Worm (Caenorhabditis elegans) whole organism, L1 larva: ENCODE data around the gene F48G7.5.

ENCODE experiments used
- C16A3.4 ChIP-seq: fragments of 150-350 bp; optimal IDR thresholded peaks from 2 replicates; lab custom pipeline; 2014; ENCODE audit warnings: missing biosample characterization, missing genetic modification characterization
- C34B4.2 ChIP-seq: sonication (generic microtip); optimal IDR thresholded peaks from 2 replicates; lab custom pipeline; 2017; ENCODE audit warnings: mild to moderate bottlenecking, missing genetic modification characterization, missing compliant biosample characterization
- blmp-1 ChIP-seq: fragments of 150-350 bp; optimal IDR thresholded peaks from 2 replicates; lab custom pipeline; 2014; ENCODE audit warnings: missing biosample characterization, missing genetic modification characterization
- ceh-88 ChIP-seq: fragments of 200-800 bp; sonication (Bioruptor generic); IDR thresholded peaks from 2 replicates; pipeline ENCODE4 v1.3.6; 2022; ENCODE audit warnings: missing genetic modification characterization, missing compliant biosample characterization
- ceh-90 ChIP-seq: sonication (generic microtip); optimal IDR thresholded peaks from 2 replicates; lab custom pipeline; 2016; ENCODE audit warnings: missing genetic modification characterization, missing compliant biosample characterization
- ces-1 ChIP-seq: fragments of 150-350 bp; optimal IDR thresholded peaks from 2 replicates; lab custom pipeline; 2014; ENCODE audit warnings: missing biosample characterization, missing genetic modification reagents, missing genetic modification characterization
- dpl-1 ChIP-seq, 3 experiments: fragments of 150-350 bp in 2 of 3; sonication (generic microtip) in 1 of 3; optimal IDR thresholded peaks; 2 replicates each; lab custom pipeline; 2014 to 2017; ENCODE audit warnings: missing biosample characterization in 3 of 3, missing genetic modification characterization in 3 of 3, missing genetic modification reagents in 3 of 3
- efl-1 ChIP-seq, 4 experiments: fragments of 150-350 bp; optimal IDR thresholded peaks in 3 of 4; peaks in 1 of 4; 1 replicate in 1 of 4; 2 replicates in 3 of 4; lab custom pipeline; 2014; ENCODE audit warnings: missing biosample characterization in 2 of 4, missing genetic modification characterization in 2 of 4, missing genetic modification reagents in 2 of 4
- elt-3 ChIP-seq, 6 experiments: fragments of 150-350 bp in 1 of 6; sonication (generic microtip); optimal IDR thresholded peaks; 2 replicates each; lab custom pipeline; 2017 to 2018; ENCODE audit warnings: missing biosample characterization in 6 of 6, missing genetic modification characterization in 6 of 6, inconsistent platforms in 1 of 6
- fkh-8 ChIP-seq: sonication (generic microtip); optimal IDR thresholded peaks from 2 replicates; lab custom pipeline; 2016; ENCODE audit warnings: mild to moderate bottlenecking, missing genetic modification characterization, missing compliant biosample characterization
- hlh-4 ChIP-seq: sonication (generic microtip); optimal IDR thresholded peaks from 2 replicates; lab custom pipeline; 2016; ENCODE audit warnings: mild to moderate bottlenecking, missing genetic modification characterization, missing compliant biosample characterization
- hpl-2 ChIP-seq: fragments of 150-350 bp; optimal IDR thresholded peaks from 2 replicates; lab custom pipeline; 2014; ENCODE audit warnings: missing biosample characterization, missing genetic modification reagents, missing genetic modification characterization
- jun-1 ChIP-seq: fragments of 150-350 bp; optimal IDR thresholded peaks from 2 replicates; lab custom pipeline; 2014; ENCODE audit warnings: missing biosample characterization, missing genetic modification reagents, missing genetic modification characterization
- lin-14 ChIP-seq: fragments of 200-800 bp; sonication (Bioruptor generic); optimal IDR thresholded peaks from 2 replicates; lab custom pipeline; 2018; ENCODE audit warnings: mild to moderate bottlenecking, missing genetic modification characterization, moderate library complexity, missing compliant biosample characterization
- lin-35 ChIP-seq, 2 experiments: fragments of 150-350 bp; optimal IDR thresholded peaks; 2 replicates each; lab custom pipeline; 2014; ENCODE audit warnings: missing biosample characterization in 2 of 2, missing genetic modification characterization in 2 of 2, missing genetic modification reagents in 2 of 2
- lir-3 ChIP-seq: sonication (generic microtip); optimal IDR thresholded peaks from 2 replicates; lab custom pipeline; 2016; ENCODE audit warnings: mild to moderate bottlenecking, missing genetic modification characterization, moderate library complexity, missing compliant biosample characterization; ENCODE audit not compliant: poor library complexity
- lsy-2 ChIP-seq, 2 experiments: fragments of 150-350 bp; optimal IDR thresholded peaks; 2 replicates each; lab custom pipeline; 2014; ENCODE audit warnings: missing biosample characterization in 2 of 2, missing genetic modification characterization in 2 of 2
- mep-1 ChIP-seq: fragments of 150-350 bp; optimal IDR thresholded peaks from 2 replicates; lab custom pipeline; 2014; ENCODE audit warnings: missing biosample characterization, missing genetic modification characterization
- nhr-19 ChIP-seq: fragments of 200-800 bp; sonication (Bioruptor generic); conservative IDR thresholded peaks from 2 replicates; pipeline ENCODE4 v1.3.6; 2022; ENCODE audit warnings: missing genetic modification characterization, missing compliant biosample characterization
- nhr-20 ChIP-seq: sonication (generic microtip); optimal IDR thresholded peaks from 2 replicates; lab custom pipeline; 2016; ENCODE audit warnings: mild to moderate bottlenecking, missing genetic modification characterization, missing compliant biosample characterization
- nhr-237 ChIP-seq: fragments of 150-350 bp; optimal IDR thresholded peaks from 2 replicates; lab custom pipeline; 2014; ENCODE audit warnings: missing biosample characterization, missing genetic modification characterization
- nhr-28 ChIP-seq: fragments of 150-350 bp; optimal IDR thresholded peaks from 2 replicates; lab custom pipeline; 2014; ENCODE audit warnings: missing biosample characterization, missing genetic modification characterization
- nhr-47 ChIP-seq: sonication (generic microtip); optimal IDR thresholded peaks from 2 replicates; lab custom pipeline; 2016; ENCODE audit warnings: mild to moderate bottlenecking, missing genetic modification characterization, moderate library complexity, missing compliant biosample characterization
- nhr-85 ChIP-seq: sonication (generic microtip); peaks from one replicate; lab custom pipeline; 2016; ENCODE audit warnings: missing genetic modification characterization, inconsistent platforms, missing compliant biosample characterization
- pag-3 ChIP-seq: sonication (generic microtip); optimal IDR thresholded peaks from 2 replicates; lab custom pipeline; 2017; ENCODE audit warnings: missing genetic modification characterization, mild to moderate bottlenecking, missing compliant biosample characterization, antibody characterized with exemption, borderline replicate concordance; ENCODE audit not compliant: insufficient read depth
- skn-1 ChIP-seq: fragments of 150-350 bp; optimal IDR thresholded peaks from 2 replicates; lab custom pipeline; 2014; ENCODE audit warnings: missing biosample characterization, missing genetic modification characterization
- sptf-1 ChIP-seq: fragments of 150-350 bp; optimal IDR thresholded peaks from 2 replicates; lab custom pipeline; 2014; ENCODE audit warnings: missing biosample characterization, missing genetic modification characterization
- sup-37 ChIP-seq: fragments of 200-800 bp; sonication (Bioruptor generic); optimal IDR thresholded peaks from 2 replicates; lab custom pipeline; 2018; ENCODE audit warnings: mild to moderate bottlenecking, missing genetic modification characterization, missing compliant biosample characterization
- tlp-1 ChIP-seq: fragments of 150-350 bp; optimal IDR thresholded peaks from 2 replicates; lab custom pipeline; 2014; ENCODE audit warnings: missing biosample characterization, missing genetic modification characterization
- unc-130 ChIP-seq: fragments of 150-350 bp; optimal IDR thresholded peaks from 2 replicates; lab custom pipeline; 2017; ENCODE audit warnings: missing biosample characterization, missing genetic modification characterization, inconsistent platforms
- xbp-1 ChIP-seq: sonication (generic microtip); optimal IDR thresholded peaks from 2 replicates; lab custom pipeline; 2016; ENCODE audit warnings: missing genetic modification characterization, missing compliant biosample characterization
- ztf-4 ChIP-seq: fragments of 150-350 bp; optimal IDR thresholded peaks from 2 replicates; lab custom pipeline; 2014; ENCODE audit warnings: missing biosample characterization, missing genetic modification characterization

F48G7.5 gene

ce11 chrV:615275-615674 lies 7.5 kb downstream of the F48G7.5 start, which contains the start of gene F48G7.13:
TSS of gene F48G7.13 (plus strand) at chrV:615575.
- no peak for TF ChIP-seq fkh-8 (tag; lab: Kevin White, UChicago)
- no peak for TF ChIP-seq dpl-1 (GFP tag; optimal IDR thresholded peaks at IDR 0.05; lab: Kevin White, UChicago)
- no peak for TF ChIP-seq nhr-19
- TF ChIP-seq lin-14: no peak
- TF ChIP-seq hpl-2 (GFP tag; lab: Kevin White, UChicago): no peak
- no peak for TF ChIP-seq tlp-1 (tag; lab: Kevin White, UChicago)
- no peak for TF ChIP-seq xbp-1 (tag; lab: Kevin White, UChicago)
- TF ChIP-seq jun-1 (tag; lab: Kevin White, UChicago): no peak
- TF ChIP-seq, all 84 proteins: peak for 0

ce11 chrV:610217-610616 lies 12.5 kb downstream of the F48G7.5 start, which contains the start of gene nhr-90:
TSS of gene nhr-90 (plus strand) at chrV:610512.
- TF ChIP-seq efl-1 (optimal IDR thresholded peaks at IDR 0.05; lab: Kevin White, UChicago) (no peak), efl-1 (GFP tag; optimal IDR thresholded peaks at IDR 0.05 in 1 of 2; lab: Kevin White, UChicago) (peak in 1 of 2 experiments; percentile 46), lsy-2 (tag; optimal IDR thresholded peaks at IDR 0.05; lab: Kevin White, UChicago) (no peak), lir-3 (no peak), skn-1 (tag; lab: Kevin White, UChicago) (peak; percentile 18), lin-35 (GFP tag; optimal IDR thresholded peaks at IDR 0.05; lab: Kevin White, UChicago) (peak in 1 of 2 experiments; percentile 46), C16A3.4 (tag; lab: Kevin White, UChicago) (peak; percentile 5), mep-1 (tag; lab: Kevin White, UChicago) (no peak), nhr-20 (peak; percentile 55), nhr-47 (tag; lab: Kevin White, UChicago) (no peak), nhr-85 (tag; lab: Kevin White, UChicago) (peak; percentile 72), C34B4.2 (tag; lab: Kevin White, UChicago) (no peak), blmp-1 (tag; lab: Kevin White, UChicago) (peak; percentile 0)

- TF ChIP-seq nhr-19: no peak
- TF ChIP-seq hlh-4 (tag; lab: Kevin White, UChicago): no peak
- TF ChIP-seq skn-1 (tag; lab: Kevin White, UChicago): no peak
- TF ChIP-seq ceh-90 (tag; lab: Kevin White, UChicago): no peak
- no peak for TF ChIP-seq lin-35 (GFP tag; optimal IDR thresholded peaks at IDR 0.05; lab: Kevin White, UChicago)
- TF ChIP-seq jun-1 (tag; lab: Kevin White, UChicago): no peak
- no peak for TF ChIP-seq fkh-8 (tag; lab: Kevin White, UChicago)
- TF ChIP-seq nhr-237 (tag; lab: Kevin White, UChicago): no peak
- TF ChIP-seq unc-130 (tag; lab: Kevin White, UChicago): no peak
- TF ChIP-seq dpl-1 (GFP tag; optimal IDR thresholded peaks at IDR 0.05; lab: Kevin White, UChicago): no peak
- TF ChIP-seq nhr-28 (tag; lab: Kevin White, UChicago): no peak
- TF ChIP-seq nhr-20: no peak
- TF ChIP-seq pag-3 (tag; lab: Kevin White, UChicago): no peak
- no peak for TF ChIP-seq sptf-1 (tag; lab: Kevin White, UChicago)
Measured at ce11 chrV:609671-610070, 13.1 kb downstream of the F48G7.5 start, which contains the start of gene srlf-36. TSS of gene srlf-36 (minus strand) at chrV:609771.

- TF ChIP-seq sup-37 (GFP tag; lab: Kevin White, UChicago) (no peak), nhr-237 (tag; lab: Kevin White, UChicago) (no peak), ceh-88 (GFP tag; lab: Robert Waterston, UW) (no peak), lin-14 (no peak)
Measured at ce11 chrV:608844-609243, 13.9 kb downstream of the F48G7.5 start, which contains the start of gene srw-109. TSS of gene srw-109 (minus strand) at chrV:608944.

- TF ChIP-seq efl-1 (optimal IDR thresholded peaks at IDR 0.05; lab: Kevin White, UChicago) (no peak), efl-1 (GFP tag; optimal IDR thresholded peaks at IDR 0.05 in 1 of 2; lab: Kevin White, UChicago) (no peak), ces-1 (GFP tag; lab: Kevin White, UChicago) (no peak), nhr-85 (tag; lab: Kevin White, UChicago) (no peak), lsy-2 (tag; optimal IDR thresholded peaks at IDR 0.05; lab: Kevin White, UChicago) (no peak), ztf-4 (no peak), sptf-1 (tag; lab: Kevin White, UChicago) (no peak), elt-3 (tag; optimal IDR thresholded peaks at IDR 0.05; lab: Kevin White, UChicago) (no peak), sup-37 (GFP tag; lab: Kevin White, UChicago) (no peak)
Measured at ce11 chrV:604105-604504, 18.6 kb downstream of the F48G7.5 start, which contains the start of gene srlf-37. TSS of gene srlf-37 (minus strand) at chrV:604205.
